Worm (Caenorhabditis elegans) whole organism, L2 larva: ENCODE measurements around the gene dna-2.

Source experiments
- F13H6.1 ChIP-seq: sonication (generic microtip); optimal IDR thresholded peaks from 2 replicates; lab custom pipeline; 2016; ENCODE audit warnings: missing genetic modification characterization, missing compliant biosample characterization
- Y55F3AM.14 ChIP-seq: fragments of 200-800 bp; sonication (Bioruptor generic); optimal IDR thresholded peaks from 2 replicates; lab custom pipeline; 2018; ENCODE audit warnings: mild to moderate bottlenecking, missing genetic modification characterization, missing compliant biosample characterization
- ZK546.5 ChIP-seq: sonication (generic microtip); optimal IDR thresholded peaks from 2 replicates; lab custom pipeline; 2017; ENCODE audit warnings: missing biosample characterization, missing genetic modification characterization
- ama-1 ChIP-seq: fragments of 150-350 bp; optimal IDR thresholded peaks from 2 replicates; lab custom pipeline; 2018; ENCODE audit warnings: inconsistent platforms
- blmp-1 ChIP-seq: sonication (generic microtip); optimal IDR thresholded peaks from 2 replicates; lab custom pipeline; 2017; ENCODE audit warnings: missing genetic modification characterization, mild to moderate bottlenecking, missing compliant biosample characterization, antibody characterized with exemption, moderate library complexity; ENCODE audit not compliant: insufficient read depth
- ceh-16 ChIP-seq: fragments of 150-350 bp; optimal IDR thresholded peaks from 2 replicates; lab custom pipeline; 2014; ENCODE audit warnings: missing biosample characterization, missing genetic modification characterization
- ceh-82 ChIP-seq: fragments of 150-350 bp; optimal IDR thresholded peaks from 2 replicates; lab custom pipeline; 2014; ENCODE audit warnings: missing biosample characterization, missing genetic modification characterization
- crh-2 ChIP-seq: sonication (generic microtip); optimal IDR thresholded peaks from 2 replicates; lab custom pipeline; 2017; ENCODE audit warnings: missing biosample characterization, missing genetic modification characterization
- dmd-4 ChIP-seq: sonication (generic microtip); optimal IDR thresholded peaks from 2 replicates; lab custom pipeline; 2017; ENCODE audit warnings: missing biosample characterization, missing genetic modification characterization
- elt-1 ChIP-seq: fragments of 150-350 bp; optimal IDR thresholded peaks from 2 replicates; lab custom pipeline; 2014; ENCODE audit warnings: missing biosample characterization, missing genetic modification characterization
- elt-3 ChIP-seq: sonication (generic microtip); optimal IDR thresholded peaks from 2 replicates; lab custom pipeline; 2017; ENCODE audit warnings: missing biosample characterization, missing genetic modification characterization
- fos-1 ChIP-seq: fragments of 150-350 bp; optimal IDR thresholded peaks from 2 replicates; lab custom pipeline; 2014; ENCODE audit warnings: missing biosample characterization, missing genetic modification characterization
- lin-11 ChIP-seq: fragments of 150-350 bp; sonication (generic microtip); optimal IDR thresholded peaks from 2 replicates; lab custom pipeline; 2014; ENCODE audit warnings: missing biosample characterization, missing genetic modification characterization, inconsistent platforms, mixed read lengths
- lin-13 ChIP-seq: fragments of 150-350 bp; optimal IDR thresholded peaks from 2 replicates; lab custom pipeline; 2014; ENCODE audit warnings: missing biosample characterization, missing genetic modification reagents, missing genetic modification characterization
- lin-39 ChIP-seq: fragments of 150-350 bp; optimal IDR thresholded peaks from 2 replicates; lab custom pipeline; 2014; ENCODE audit warnings: missing biosample characterization, missing genetic modification reagents, missing genetic modification characterization
- lsy-2 ChIP-seq, 2 experiments: fragments of 150-350 bp in 1 of 2; sonication (generic microtip) in 1 of 2; optimal IDR thresholded peaks; 2 replicates each; lab custom pipeline; 2014 to 2017; ENCODE audit warnings: missing biosample characterization in 2 of 2, missing genetic modification characterization in 2 of 2
- mbf-1 ChIP-seq: sonication (generic microtip); optimal IDR thresholded peaks from 2 replicates; lab custom pipeline; 2017; ENCODE audit warnings: missing biosample characterization, missing genetic modification characterization
- nhr-11 ChIP-seq: fragments of 150-350 bp; optimal IDR thresholded peaks from 2 replicates; lab custom pipeline; 2014; ENCODE audit warnings: missing biosample characterization, missing genetic modification characterization
- nhr-129 ChIP-seq: fragments of 150-350 bp; optimal IDR thresholded peaks from 2 replicates; lab custom pipeline; 2014; ENCODE audit warnings: missing biosample characterization, missing genetic modification characterization
- nhr-21 ChIP-seq: fragments of 150-350 bp; optimal IDR thresholded peaks from 2 replicates; lab custom pipeline; 2014; ENCODE audit warnings: missing biosample characterization, missing genetic modification characterization
- nhr-23 ChIP-seq: fragments of 150-350 bp; optimal IDR thresholded peaks from 2 replicates; lab custom pipeline; 2014; ENCODE audit warnings: missing biosample characterization, missing genetic modification reagents, missing genetic modification characterization
- nhr-237 ChIP-seq: fragments of 150-350 bp; optimal IDR thresholded peaks from 2 replicates; lab custom pipeline; 2014; ENCODE audit warnings: missing biosample characterization, missing genetic modification characterization
- nhr-6 ChIP-seq: fragments of 150-350 bp; optimal IDR thresholded peaks from 2 replicates; lab custom pipeline; 2014; ENCODE audit warnings: missing biosample characterization, missing genetic modification characterization
- nhr-77 ChIP-seq: fragments of 150-350 bp; optimal IDR thresholded peaks from 2 replicates; lab custom pipeline; 2014; ENCODE audit warnings: missing biosample characterization, missing genetic modification characterization
- peb-1 ChIP-seq: fragments of 150-350 bp; optimal IDR thresholded peaks from 2 replicates; lab custom pipeline; 2014; ENCODE audit warnings: missing biosample characterization, missing genetic modification characterization
- sem-4 ChIP-seq: fragments of 150-350 bp; optimal IDR thresholded peaks from 2 replicates; lab custom pipeline; 2014; ENCODE audit warnings: missing biosample characterization, missing genetic modification reagents, missing genetic modification characterization
- sma-3 ChIP-seq: sonication (generic microtip); optimal IDR thresholded peaks from 2 replicates; lab custom pipeline; 2016; ENCODE audit warnings: missing genetic modification reagents, missing genetic modification characterization, missing compliant biosample characterization
- snpc-4 ChIP-seq: fragments of 150-350 bp; optimal IDR thresholded peaks from 2 replicates; lab custom pipeline; 2014; ENCODE audit warnings: missing biosample characterization, missing genetic modification characterization
- unc-39 ChIP-seq: fragments of 150-350 bp; optimal IDR thresholded peaks from 2 replicates; lab custom pipeline; 2014; ENCODE audit warnings: missing biosample characterization, missing genetic modification characterization
- unc-55 ChIP-seq: fragments of 150-350 bp; sonication (generic microtip); optimal IDR thresholded peaks from 3 replicates; lab custom pipeline; 2014; ENCODE audit warnings: missing biosample characterization, missing genetic modification reagents, missing genetic modification characterization
- unc-62 ChIP-seq: fragments of 150-350 bp; optimal IDR thresholded peaks from 2 replicates; lab custom pipeline; 2014; ENCODE audit warnings: missing biosample characterization, missing genetic modification reagents, missing genetic modification characterization
- ztf-4 ChIP-seq: fragments of 150-350 bp; optimal IDR thresholded peaks from 2 replicates; lab custom pipeline; 2014; ENCODE audit warnings: missing biosample characterization, missing genetic modification characterization

The dna-2 gene

DNA sequence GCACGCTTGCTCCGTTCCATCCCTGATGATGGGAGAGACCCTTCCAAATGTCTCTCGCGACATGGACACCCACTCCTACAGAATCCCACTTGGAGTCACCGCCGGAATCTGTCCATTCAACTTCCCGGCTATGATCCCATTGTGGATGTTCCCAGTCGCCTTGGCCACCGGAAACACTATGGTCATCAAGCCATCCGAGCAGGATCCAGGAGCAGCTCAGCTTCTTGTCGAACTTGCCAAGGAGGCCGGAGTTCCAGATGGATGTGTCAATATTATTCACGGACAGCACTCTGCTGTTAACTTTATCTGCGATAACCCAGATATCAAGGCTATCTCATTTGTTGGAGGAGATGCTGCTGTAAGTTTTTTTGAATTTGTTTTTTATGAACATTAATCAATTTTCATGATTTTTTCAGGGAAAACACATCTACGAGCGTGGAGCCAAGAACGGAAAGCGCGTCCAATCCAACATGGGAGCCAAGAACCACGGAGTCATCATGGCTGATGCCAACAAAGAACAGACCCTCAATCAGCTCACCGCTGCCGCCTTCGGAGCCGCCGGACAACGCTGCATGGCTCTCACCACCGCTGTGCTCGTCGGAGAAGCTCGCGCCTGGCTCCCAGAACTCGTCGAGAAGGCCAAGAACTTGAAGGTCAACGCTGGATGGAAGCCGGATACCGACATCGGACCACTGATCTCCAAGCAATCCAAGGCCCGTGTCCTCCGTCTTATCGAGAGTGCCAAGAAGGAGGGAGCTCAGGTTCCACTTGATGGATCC is 48.3 kb upstream of the dna-2 start:
- no peak for TF ChIP-seq lsy-2 (tag; optimal IDR thresholded peaks at IDR 0.05; lab: Kevin White, UChicago)
- no peak for TF ChIP-seq mbf-1 (tag; lab: Kevin White, UChicago)
- TF ChIP-seq ama-1 (lab: Kevin White, UChicago) = peak; percentile 23
- no peak for TF ChIP-seq blmp-1 (tag; lab: Kevin White, UChicago)

ce11 chrII:11731174-11731724 is 47.0 kb upstream of the dna-2 start:
- TF ChIP-seq nhr-6 (tag; lab: Kevin White, UChicago) (no peak), unc-55 (GFP tag; lab: Kevin White, UChicago) (no peak), F13H6.1 (peak; percentile 26), mbf-1 (tag; lab: Kevin White, UChicago) (no peak), Y55F3AM.14 (no peak), lin-13 (peak; percentile 49), ceh-16 (tag; lab: Kevin White, UChicago) (no peak), sma-3 (GFP tag; lab: Kevin White, UChicago) (peak; percentile 7), lin-11 (tag; lab: Kevin White, UChicago) (no peak), blmp-1 (tag; lab: Kevin White, UChicago) (no peak), crh-2 (tag; lab: Kevin White, UChicago) (peak; percentile 46), ztf-4 (tag; lab: Kevin White, UChicago) (no peak), nhr-129 (tag; lab: Kevin White, UChicago) (peak; percentile 52), nhr-21 (tag; lab: Kevin White, UChicago) (peak; percentile 1), ama-1 (lab: Kevin White, UChicago) (no peak), lsy-2 (tag; optimal IDR thresholded peaks at IDR 0.05; lab: Kevin White, UChicago) (peak in 1 of 2 experiments; percentile 16)

DNA sequence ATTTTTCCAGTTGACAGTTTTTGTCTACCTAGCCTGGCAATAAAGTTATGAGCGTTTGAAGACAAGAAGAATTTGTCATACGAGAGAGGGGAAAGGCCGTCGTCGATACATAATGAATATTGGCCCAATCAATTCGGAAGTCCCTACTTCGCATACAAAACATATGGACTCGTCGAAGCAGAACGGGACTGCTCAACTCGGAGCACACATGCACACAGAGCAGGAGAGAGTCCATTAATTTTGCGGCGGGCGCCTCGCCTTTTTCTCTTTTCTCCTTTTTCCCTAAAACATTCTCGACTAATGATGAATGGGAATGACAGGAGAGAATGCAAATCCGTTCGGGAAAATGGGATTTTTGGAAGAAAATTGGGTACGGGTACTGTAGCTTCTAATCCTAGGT is 45.7 kb upstream of the dna-2 start, which contains the start of gene F13D12.8:
Gene F13D12.8 (minus strand): TSS at position 82 of the 400 bp plus-strand sequence.
- TF ChIP-seq ZK546.5 (tag; lab: Kevin White, UChicago) (no peak), nhr-11 (tag; lab: Kevin White, UChicago) (no peak), unc-39 (tag; lab: Kevin White, UChicago) (no peak), blmp-1 (tag; lab: Kevin White, UChicago) (no peak), unc-55 (GFP tag; lab: Kevin White, UChicago) (peak; percentile 1), snpc-4 (tag; lab: Kevin White, UChicago) (peak; percentile 37), elt-3 (no peak), ama-1 (lab: Kevin White, UChicago) (no peak), ceh-16 (tag; lab: Kevin White, UChicago) (no peak), ceh-82 (tag; lab: Kevin White, UChicago) (no peak), nhr-6 (tag; lab: Kevin White, UChicago) (no peak), lin-13 (no peak), elt-1 (tag; lab: Kevin White, UChicago) (no peak), sem-4 (tag; lab: Kevin White, UChicago) (no peak), nhr-237 (tag; lab: Kevin White, UChicago) (no peak), unc-62 (no peak), sma-3 (GFP tag; lab: Kevin White, UChicago) (no peak), dmd-4 (tag; lab: Kevin White, UChicago) (no peak), crh-2 (tag; lab: Kevin White, UChicago) (no peak), fos-1 (tag; lab: Kevin White, UChicago) (no peak), nhr-77 (tag; lab: Kevin White, UChicago) (no peak), nhr-129 (tag; lab: Kevin White, UChicago) (no peak), nhr-23 (tag; lab: Kevin White, UChicago) (no peak), ztf-4 (tag; lab: Kevin White, UChicago) (no peak), lsy-2 (tag; optimal IDR thresholded peaks at IDR 0.05; lab: Kevin White, UChicago) (peak in 1 of 2 experiments; percentile 1), peb-1 (tag; lab: Kevin White, UChicago) (no peak), lin-39 (no peak)

DNA sequence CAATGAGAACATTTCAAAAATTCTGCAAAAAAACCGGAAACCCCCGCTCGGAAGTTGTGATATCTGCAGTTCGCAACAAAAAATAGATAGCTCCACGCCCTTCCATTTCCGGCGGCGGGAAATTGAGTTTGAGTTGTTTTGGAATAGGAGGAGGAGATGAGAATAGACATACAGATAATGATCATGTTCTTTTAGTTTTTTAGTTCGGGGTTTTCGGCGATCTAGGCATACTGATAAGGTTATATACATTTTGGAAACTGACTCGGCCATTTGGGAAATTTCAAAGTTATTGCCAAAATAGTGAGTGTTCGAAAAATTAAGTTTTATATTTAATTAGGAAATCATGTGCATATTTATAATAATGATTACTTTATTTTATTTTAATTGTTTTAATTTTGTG is 44.4 kb upstream of the dna-2 start:
- TF ChIP-seq elt-1 (tag; lab: Kevin White, UChicago) = peak; percentile 11
- no peak for TF ChIP-seq elt-3
